Worm (Caenorhabditis elegans) whole organism, midembryonic: Measurements from ENCODE around the gene nas-32.
"Not testable (repeated sequence)": the region's sequence is repeated elsewhere in the genome, so short reads cannot be mapped to it uniquely, and the experiment has no call there.

Experiments
- T22C8.4 ChIP-seq: fragments of 200-800 bp; sonication (Bioruptor generic); IDR thresholded peaks from 2 replicates; pipeline ENCODE4 v1.3.6; 2022; ENCODE audit warnings: missing genetic modification characterization, missing compliant biosample characterization
- cog-1 ChIP-seq: sonication (generic microtip); optimal IDR thresholded peaks from 2 replicates; lab custom pipeline; 2016; ENCODE audit warnings: missing genetic modification characterization, missing compliant biosample characterization
- flt-1 ChIP-seq: fragments of 200-800 bp; sonication (Bioruptor generic); IDR thresholded peaks from 2 replicates; pipeline ENCODE4 v1.3.6; 2022; ENCODE audit warnings: missing genetic modification characterization, missing compliant biosample characterization
- klf-2 ChIP-seq: fragments of 200-800 bp; sonication (Bioruptor generic); conservative IDR thresholded peaks from 2 replicates; pipeline ENCODE4 v1.3.6; 2022; ENCODE audit warnings: missing genetic modification reagents, missing genetic modification characterization, missing compliant biosample characterization
- med-1 ChIP-seq: sonication (generic microtip); optimal IDR thresholded peaks from 2 replicates; lab custom pipeline; 2017; ENCODE audit warnings: missing genetic modification characterization, mild to moderate bottlenecking, missing compliant biosample characterization, antibody characterized with exemption, missing genetic modification reagents; ENCODE audit not compliant: insufficient read depth
- ref-1 ChIP-seq: fragments of 200-800 bp; sonication (Bioruptor generic); conservative IDR thresholded peaks from 2 replicates; pipeline ENCODE4 v1.3.6; 2022; ENCODE audit warnings: missing genetic modification reagents, missing genetic modification characterization, missing compliant biosample characterization
- tab-1 ChIP-seq: fragments of 200-800 bp; sonication (Bioruptor generic); IDR thresholded peaks from 2 replicates; pipeline ENCODE4 v1.3.6; 2022; ENCODE audit warnings: missing genetic modification characterization, missing compliant biosample characterization
- ztf-23 ChIP-seq: fragments of 200-800 bp; sonication (Bioruptor generic); IDR thresholded peaks from 2 replicates; pipeline ENCODE4 v1.3.6; 2022; ENCODE audit warnings: missing genetic modification reagents, missing genetic modification characterization, missing compliant biosample characterization
- ztf-29 ChIP-seq: fragments of 200-800 bp; sonication (Bioruptor generic); IDR thresholded peaks from 2 replicates; pipeline ENCODE4 v1.3.6; 2022; ENCODE audit warnings: missing genetic modification reagents, missing genetic modification characterization, missing compliant biosample characterization

Gene nas-32

ce11 chrV:908681-909080 is 9.7 kb upstream of the nas-32 start:
- TF ChIP-seq ztf-29, result no peak
- no peak for TF ChIP-seq ztf-23
- TF ChIP-seq ref-1, result no peak
- no peak for TF ChIP-seq med-1 (GFP tag; lab: Kevin White, UChicago)
- TF ChIP-seq cog-1 (tag; lab: Kevin White, UChicago), result no peak
- no peak for TF ChIP-seq tab-1 (GFP tag; lab: Robert Waterston, UW)
- TF ChIP-seq klf-2 (GFP tag; lab: Robert Waterston, UW), result no peak
- no peak for TF ChIP-seq T22C8.4
- no peak for TF ChIP-seq flt-1 (GFP tag; lab: Robert Waterston, UW)

- TF ChIP-seq cog-1 (tag; lab: Kevin White, UChicago) (no peak), ztf-23 (0 out of 2 replicates have a peak, but pooled peaks have one; percentile 39), tab-1 (GFP tag; lab: Robert Waterston, UW) (no peak), flt-1 (GFP tag; lab: Robert Waterston, UW) (no peak)
These were observed 5.4 kb upstream of the nas-32 start, which contains the start of gene trm-2A for ce11 chrV:904232-904983. TSS of gene trm-2A (plus strand) at chrV:904963.

ce11 chrV:903460-903859 is 4.5 kb upstream of the nas-32 start, which contains the start of gene fmo-5:
TSS of gene fmo-5 (minus strand) at chrV:903665.
- no peak for TF ChIP-seq ztf-29
- no peak for TF ChIP-seq ref-1
- TF ChIP-seq tab-1 (GFP tag; lab: Robert Waterston, UW), result no peak
- no peak for TF ChIP-seq flt-1 (GFP tag; lab: Robert Waterston, UW)
- no peak for TF ChIP-seq med-1 (GFP tag; lab: Kevin White, UChicago)
- TF ChIP-seq klf-2 (GFP tag; lab: Robert Waterston, UW), result no peak
- no peak for TF ChIP-seq T22C8.4
- no peak for TF ChIP-seq ztf-23
- TF ChIP-seq cog-1 (tag; lab: Kevin White, UChicago), result no peak

ce11 chrV:893437-894018 is 5.5 kb downstream of the nas-32 start, which contains the start of the genes srlf-23 and srlf-20:
TSS of gene srlf-23 (minus strand) at chrV:893537.
TSS of gene srlf-20 (plus strand) at chrV:893968.
- no peak for TF ChIP-seq ztf-23
- TF ChIP-seq ref-1, result no peak

ce11 chrV:890835-891234 is 8.2 kb downstream of the nas-32 start, which contains the start of gene srlf-22:
TSS of gene srlf-22 (plus strand) at chrV:891135.
- TF ChIP-seq tab-1 (GFP tag; lab: Robert Waterston, UW); med-1 (GFP tag; lab: Kevin White, UChicago); flt-1 (GFP tag; lab: Robert Waterston, UW): not testable (repeated sequence)

- TF ChIP-seq T22C8.4 (no peak), klf-2 (GFP tag; lab: Robert Waterston, UW) (no peak), ztf-23 (no peak), ref-1 (no peak), flt-1 (GFP tag; lab: Robert Waterston, UW) (no peak), cog-1 (tag; lab: Kevin White, UChicago) (no peak), med-1 (GFP tag; lab: Kevin White, UChicago) (no peak), ztf-29 (no peak), tab-1 (GFP tag; lab: Robert Waterston, UW) (no peak)
These were observed 8.6 kb downstream of the nas-32 start, which contains the start of gene srlf-21 for ce11 chrV:890423-890822. TSS of gene srlf-21 (minus strand) at chrV:890523.

ce11 chrV:889216-889615 is 9.8 kb downstream of the nas-32 start, which contains the start of gene T02B11.6:
TSS of gene T02B11.6 (minus strand) at chrV:889316.
- TF ChIP-seq med-1 (GFP tag; lab: Kevin White, UChicago) (no peak), klf-2 (GFP tag; lab: Robert Waterston, UW) (no peak), flt-1 (GFP tag; lab: Robert Waterston, UW) (no peak), tab-1 (GFP tag; lab: Robert Waterston, UW) (no peak), ref-1 (no peak), T22C8.4 (no peak), cog-1 (tag; lab: Kevin White, UChicago) (no peak), ztf-29 (no peak), ztf-23 (no peak)

- no peak for TF ChIP-seq ztf-29
- no peak for TF ChIP-seq flt-1 (GFP tag; lab: Robert Waterston, UW)
- TF ChIP-seq cog-1 (tag; lab: Kevin White, UChicago), result no peak
- no peak for TF ChIP-seq T22C8.4
- no peak for TF ChIP-seq klf-2 (GFP tag; lab: Robert Waterston, UW)
- TF ChIP-seq tab-1 (GFP tag; lab: Robert Waterston, UW), result no peak
- TF ChIP-seq ref-1, result no peak
- TF ChIP-seq ztf-23, result no peak
- TF ChIP-seq med-1 (GFP tag; lab: Kevin White, UChicago), result no peak
These were observed 14.7 kb downstream of the nas-32 start, which contains the start of gene srj-38 for ce11 chrV:884324-884723. TSS of gene srj-38 (minus strand) at chrV:884424.

ce11 chrV:879171-879570 is 19.8 kb downstream of the nas-32 start, which contains the start of gene srg-53:
TSS of gene srg-53 (plus strand) at chrV:879471.
- TF ChIP-seq cog-1 (tag; lab: Kevin White, UChicago) (no peak), klf-2 (GFP tag; lab: Robert Waterston, UW) (no peak), ztf-29 (no peak), med-1 (GFP tag; lab: Kevin White, UChicago) (no peak), T22C8.4 (no peak), tab-1 (GFP tag; lab: Robert Waterston, UW) (no peak), flt-1 (GFP tag; lab: Robert Waterston, UW) (no peak), ref-1 (no peak), ztf-23 (no peak)

- TF ChIP-seq T22C8.4, result no peak
- no peak for TF ChIP-seq ztf-29
- TF ChIP-seq tab-1 (GFP tag; lab: Robert Waterston, UW), result no peak
- TF ChIP-seq ztf-23, result no peak
- no peak for TF ChIP-seq flt-1 (GFP tag; lab: Robert Waterston, UW)
- no peak for TF ChIP-seq med-1 (GFP tag; lab: Kevin White, UChicago)
- no peak for TF ChIP-seq klf-2 (GFP tag; lab: Robert Waterston, UW)
- no peak for TF ChIP-seq ref-1
- TF ChIP-seq cog-1 (tag; lab: Kevin White, UChicago), result no peak
These were observed 20.4 kb downstream of the nas-32 start, which contains the start of gene T02B11.8 for ce11 chrV:878567-878966. TSS of gene T02B11.8 (minus strand) at chrV:878667.
